Fruit fly (Drosophila melanogaster): ENCODE measurements around the gene eRF3.

DNA sequence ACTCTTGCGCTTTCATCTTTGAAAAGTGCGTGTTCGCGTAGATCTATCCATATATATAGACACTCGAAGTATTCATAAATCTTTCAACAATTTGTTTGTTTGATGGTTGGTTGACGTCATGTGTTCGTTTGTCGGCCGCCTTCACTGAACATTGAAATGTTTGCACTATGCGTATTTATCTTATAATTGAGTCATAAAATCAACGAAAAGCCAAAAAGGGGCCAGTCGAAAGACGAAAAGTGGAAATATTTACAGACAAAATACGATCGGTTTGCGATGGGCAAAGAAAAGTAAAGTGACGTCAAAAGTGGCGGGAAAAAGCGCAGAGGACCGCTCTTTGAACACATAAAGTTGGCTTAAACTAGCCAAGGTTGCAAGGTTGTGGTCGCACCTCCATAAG, 53.1 kb downstream of the eRF3 start:
- TF ChIP-seq Dfd (GFP tag; optimal IDR thresholded peaks at IDR 0.05): no peak
- TF ChIP-seq fru (GFP tag; optimal IDR thresholded peaks at IDR 0.05): no peak
- no peak for TF ChIP-seq Myc (optimal IDR thresholded peaks at IDR 0.05)
- no peak for TF ChIP-seq dl (GFP tag; optimal IDR thresholded peaks at IDR 0.05; ENCODE audit: insufficient read depth in 1 of 2, partially characterized antibody in 2 of 2)
- TF ChIP-seq CG9705 (GFP tag; optimal IDR thresholded peaks at IDR 0.05): no peak
- TF ChIP-seq psq (GFP tag; optimal IDR thresholded peaks at IDR 0.05): no peak
- TF ChIP-seq Dif (GFP tag; optimal IDR thresholded peaks at IDR 0.05; ENCODE audit: partially characterized antibody): no peak
